Worm (Caenorhabditis elegans): ENCODE data around the gene str-87.

- no peak for TF ChIP-seq ceh-22 (tag; optimal IDR thresholded peaks at IDR 0.05)
- no peak for TF ChIP-seq pha-4 (tag; optimal IDR thresholded peaks at IDR 0.05)
- no peak for TF ChIP-seq ceh-6 (GFP tag; optimal IDR thresholded peaks at IDR 0.05)
Measured at ce11 chrV:8972271-8972670, 15.7 kb downstream of the str-87 start, which contains the start of gene nhr-195.

All from whole organism, late embryonic.